Worm (Caenorhabditis elegans) whole organism, young adult: ENCODE data around the gene str-57.

Experiments used
- F55B11.4 ChIP-seq: sonication (generic microtip); optimal IDR thresholded peaks from 2 replicates; lab custom pipeline; 2016; ENCODE audit warnings: missing compliant biosample characterization, missing genetic modification characterization, borderline replicate concordance; ENCODE audit not compliant: insufficient read depth
- aptf-3 ChIP-seq: fragments of 200-800 bp; sonication (Bioruptor generic); IDR thresholded peaks from 2 replicates; pipeline ENCODE4 v1.3.6; 2022; ENCODE audit warnings: missing genetic modification characterization, missing compliant biosample characterization
- die-1 ChIP-seq: sonication (generic microtip); optimal IDR thresholded peaks from 2 replicates; lab custom pipeline; 2016; ENCODE audit warnings: missing genotype, mild to moderate bottlenecking, missing genetic modification characterization, missing compliant biosample characterization
- efl-1 ChIP-seq: fragments of 150-350 bp; optimal IDR thresholded peaks from 2 replicates; lab custom pipeline; 2014; ENCODE audit warnings: missing biosample characterization, missing genetic modification reagents, missing genetic modification characterization
- let-526 ChIP-seq: fragments of 200-800 bp; sonication (Bioruptor generic); IDR thresholded peaks from 2 replicates; pipeline ENCODE4 v1.3.6; 2022; ENCODE audit warnings: missing genetic modification reagents, missing genetic modification characterization, missing compliant biosample characterization
- pha-4 ChIP-seq: fragments of 150-350 bp; sonication (generic microtip); optimal IDR thresholded peaks from 2 replicates; lab custom pipeline; 2014; ENCODE audit warnings: missing biosample characterization, missing genetic modification reagents, missing genetic modification characterization
- unc-62 ChIP-seq: fragments of 150-350 bp; optimal IDR thresholded peaks from 2 replicates; lab custom pipeline; 2014; ENCODE audit warnings: missing biosample characterization, missing genetic modification reagents, missing genetic modification characterization

ce11 chrV:15887708-15888295, 17.3 kb downstream of the str-57 start:
- TF ChIP-seq let-526 (no peak), aptf-3 (GFP tag; lab: Robert Waterston, UW) (no peak), F55B11.4 (tag; lab: Kevin White, UChicago) (no peak), pha-4 (tag; lab: Kevin White, UChicago) (no peak), efl-1 (no peak), die-1 (tag; lab: Kevin White, UChicago) (no peak), unc-62 (GFP tag; lab: Kevin White, UChicago) (no peak)
